Fruit fly (Drosophila melanogaster): ENCODE data around the gene Tango6.
A peak's percentile ranks its signal among the peaks of the same experiment; 100 is the strongest.

Tango6 gene

dm6 chr2L:18951674-18952073, 17.2 kb upstream of the Tango6 start, which contains the start of gene Nedd8 (continued):
- no peak for TF ChIP-seq CG4282 (GFP tag; optimal IDR thresholded peaks at IDR 0.05)
- no peak for TF ChIP-seq Nf-YB (GFP tag; optimal IDR thresholded peaks at IDR 0.05)
- TF ChIP-seq nerfin-2 (GFP tag; IDR thresholded peaks at IDR 0.05; ENCODE audit: partially characterized antibody), result peak; percentile 66
- no peak for TF ChIP-seq Hr39 (optimal IDR thresholded peaks at IDR 0.05)
- TF ChIP-seq HmgZ (tag; optimal IDR thresholded peaks at IDR 0.05), result peak; percentile 63
- peak; percentile 87 for TF ChIP-seq sna (GFP tag; IDR thresholded peaks at IDR 0.05; ENCODE audit: partially characterized antibody)
- TF ChIP-seq unc-4 (GFP tag; IDR thresholded peaks at IDR 0.05; ENCODE audit: partially characterized antibody), result peak; percentile 92
- TF ChIP-seq CG11398 (GFP tag; optimal IDR thresholded peaks at IDR 0.05), result no peak
- no peak for TF ChIP-seq CG10959 (GFP tag; IDR thresholded peaks at IDR 0.05)
- no peak for TF ChIP-seq NC2α (GFP tag; optimal IDR thresholded peaks at IDR 0.05)
- no peak for TF ChIP-seq tll (GFP tag; optimal IDR thresholded peaks at IDR 0.05)
- TF ChIP-seq nmo (GFP tag; optimal IDR thresholded peaks at IDR 0.05), result peak; percentile 4
- TF ChIP-seq stc (GFP tag; IDR thresholded peaks at IDR 0.05), result no peak
- TF ChIP-seq pita (GFP tag; optimal IDR thresholded peaks at IDR 0.05), result no peak
- no peak for TF ChIP-seq tio (GFP tag; optimal IDR thresholded peaks at IDR 0.05)
- TF ChIP-seq dan (GFP tag; IDR thresholded peaks at IDR 0.05), result no peak
- no peak for TF ChIP-seq CG13123 (GFP tag; optimal IDR thresholded peaks at IDR 0.05)
- 0 out of 2 replicates have a peak, but pooled peaks have one; percentile 28 for TF ChIP-seq rib (GFP tag; IDR thresholded peaks at IDR 0.05)
- TF ChIP-seq CG11247 (GFP tag; IDR thresholded peaks at IDR 0.05), result no peak
- TF ChIP-seq CG15269 (tag; optimal IDR thresholded peaks at IDR 0.05), result no peak
- TF ChIP-seq Lhr (GFP tag; optimal IDR thresholded peaks at IDR 0.05), result peak; percentile 53
- TF ChIP-seq CG14014 (GFP tag; IDR thresholded peaks at IDR 0.05), result no peak
- no peak for TF ChIP-seq z (GFP tag; IDR thresholded peaks at IDR 0.05)
- no peak for TF ChIP-seq CG5245 (GFP tag; optimal IDR thresholded peaks at IDR 0.05)
- TF ChIP-seq peb (GFP tag; IDR thresholded peaks at IDR 0.05), result no peak
- no peak for TF ChIP-seq CG17359 (tag; optimal IDR thresholded peaks at IDR 0.05)
- no peak for TF ChIP-seq CG16815 (GFP tag; optimal IDR thresholded peaks at IDR 0.05)
- TF ChIP-seq Optix (GFP tag; IDR thresholded peaks at IDR 0.05), result no peak
- peak; percentile 76 for TF ChIP-seq inv (GFP tag; IDR thresholded peaks at IDR 0.05; ENCODE audit: partially characterized antibody)
- peak; percentile 29 for TF ChIP-seq CoRest (tag; optimal IDR thresholded peaks at IDR 0.05)
- TF ChIP-seq gsb (GFP tag; IDR thresholded peaks at IDR 0.05), result no peak
- TF ChIP-seq hbn (GFP tag; IDR thresholded peaks at IDR 0.05; ENCODE audit: partially characterized antibody), result peak; percentile 90
- TF ChIP-seq CG7357 (GFP tag; IDR thresholded peaks at IDR 0.05), result no peak
- TF ChIP-seq pzg (GFP tag; optimal IDR thresholded peaks at IDR 0.05), result peak; percentile 83
- TF ChIP-seq gcm (GFP tag; optimal IDR thresholded peaks at IDR 0.05), result no peak
- no peak for TF ChIP-seq sens-2 (GFP tag; IDR thresholded peaks at IDR 0.05)
- no peak for TF ChIP-seq D (optimal IDR thresholded peaks at IDR 0.05)
- TF ChIP-seq D (GFP tag; optimal IDR thresholded peaks at IDR 0.05), result no peak
- no peak for TF ChIP-seq Atf6 (GFP tag; IDR thresholded peaks at IDR 0.05)
- no peak for TF ChIP-seq CG10654 (GFP tag; optimal IDR thresholded peaks at IDR 0.05)
- TF ChIP-seq Bgb (GFP tag; IDR thresholded peaks at IDR 0.05; ENCODE audit: partially characterized antibody), result peak; percentile 94
- no peak for TF ChIP-seq HHEX (GFP tag; optimal IDR thresholded peaks at IDR 0.05)
- TF ChIP-seq CG14860 (GFP tag; IDR thresholded peaks at IDR 0.05; ENCODE audit: partially characterized antibody), result peak; percentile 77
- TF ChIP-seq CG34376 (GFP tag; optimal IDR thresholded peaks at IDR 0.05), result no peak
- TF ChIP-seq CG16779 (GFP tag; IDR thresholded peaks at IDR 0.05), result no peak
- TF ChIP-seq lbe (GFP tag; optimal IDR thresholded peaks at IDR 0.05), result no peak
- TF ChIP-seq wek (GFP tag; optimal IDR thresholded peaks at IDR 0.05), result no peak
- no peak for TF ChIP-seq sc (optimal IDR thresholded peaks at IDR 0.05)
- no peak for TF ChIP-seq sc (GFP tag; optimal IDR thresholded peaks at IDR 0.05)
- no peak for TF ChIP-seq gem (tag; optimal IDR thresholded peaks at IDR 0.05)
- TF ChIP-seq sd (tag; optimal IDR thresholded peaks at IDR 0.05), result peak; percentile 15
- TF ChIP-seq Mrtf (GFP tag; IDR thresholded peaks at IDR 0.05), result no peak
